Worm (Caenorhabditis elegans) whole organism, early embryonic: Measurements from ENCODE around the gene F32D8.2.

Experiments used
- ama-1 ChIP-seq: fragments of 150-350 bp; optimal IDR thresholded peaks from 2 replicates; lab custom pipeline; 2014
- flt-1 ChIP-seq: fragments of 200-800 bp; sonication (Bioruptor generic); IDR thresholded peaks from 2 replicates; pipeline ENCODE4 v1.3.6; 2022; ENCODE audit warnings: missing genetic modification characterization, missing compliant biosample characterization
- hmg-4 ChIP-seq: fragments of 200-800 bp; sonication (Bioruptor generic); optimal IDR thresholded peaks from 2 replicates; lab custom pipeline; 2018; ENCODE audit warnings: mild to moderate bottlenecking, missing genetic modification characterization, missing compliant biosample characterization
- pes-1 ChIP-seq: fragments of 200-800 bp; sonication (Bioruptor generic); IDR thresholded peaks from 2 replicates; pipeline ENCODE4 v1.3.6; 2022; ENCODE audit warnings: missing genetic modification reagents, missing genetic modification characterization, missing compliant biosample characterization

- TF ChIP-seq hmg-4 (GFP tag; lab: Kevin White, UChicago) (no peak), flt-1 (GFP tag; lab: Robert Waterston, UW) (no peak), pes-1 (GFP tag; lab: Robert Waterston, UW) (no peak), ama-1 (no peak)
These were observed 17.5 kb downstream of the F32D8.2 start, which contains the start of gene spp-16 for ce11 chrV:10901125-10901524.
